Fruit fly (Drosophila melanogaster) whole organism, adult: Measurements from ENCODE around the gene RpS28b.

Source experiments
- CG12768 ChIP-seq: fragments of 200-800 bp; sonication (Bioruptor generic); optimal IDR thresholded peaks from 2 replicates; lab custom pipeline; 2017; ENCODE audit warnings: missing biosample characterization, missing genetic modification characterization, mild to moderate bottlenecking, moderate library complexity, missing genetic modification reagents
- CG1620 ChIP-seq: fragments of 200-800 bp; sonication (Bioruptor generic); optimal IDR thresholded peaks from 2 replicates; lab custom pipeline; 2016; ENCODE audit warnings: missing biosample characterization, missing genetic modification characterization
- CG7101 ChIP-seq: fragments of 200-800 bp; sonication (Bioruptor generic); optimal IDR thresholded peaks from 2 replicates; lab custom pipeline; 2018; ENCODE audit warnings: missing biosample characterization, mild to moderate bottlenecking, missing genetic modification characterization, moderate library complexity
- Clk ChIP-seq: fragments of 200-800 bp; sonication (Bioruptor generic); optimal IDR thresholded peaks from 2 replicates; lab custom pipeline; 2017; ENCODE audit warnings: missing biosample characterization, missing genetic modification characterization
- cnc ChIP-seq, 2 experiments: fragments of >200 bp; optimal IDR thresholded peaks; 2 replicates each; lab custom pipeline; 2017
- kay ChIP-seq: fragments of 200-800 bp; sonication (Bioruptor generic); peaks from one replicate; lab custom pipeline; 2016; ENCODE audit warnings: missing biosample characterization, missing genetic modification characterization, borderline replicate concordance

- no peak for TF ChIP-seq Clk (GFP tag; lab: Kevin White, UChicago)
- no peak for TF ChIP-seq CG12768 (GFP tag; lab: Kevin White, UChicago)
- no peak for TF ChIP-seq CG7101 (tag; lab: Kevin White, UChicago)
- no peak for TF ChIP-seq kay (GFP tag; lab: Kevin White, UChicago)
- TF ChIP-seq cnc (optimal IDR thresholded peaks at IDR 0.05; lab: Kevin White, UChicago), result no peak
- TF ChIP-seq CG1620 (GFP tag; lab: Kevin White, UChicago), result no peak
Measured at dm6 chrX:9520175-9520574, 34.2 kb upstream of the RpS28b start.
